Fruit fly (Drosophila melanogaster): ENCODE measurements around the gene CG11889.

dm6 chr3R:25237314-25237713 is 32.7 kb upstream of the CG11889 start, which contains the start of gene Jhbp7:
- TF ChIP-seq esg (GFP tag; conservative IDR thresholded peaks at IDR 0.05) (no peak), chinmo (GFP tag; IDR thresholded peaks at IDR 0.05; ENCODE audit: partially characterized antibody) (no peak), gsb (GFP tag; IDR thresholded peaks at IDR 0.05) (no peak), E2f2 (GFP tag; IDR thresholded peaks at IDR 0.05) (no peak), Dad (GFP tag; optimal IDR thresholded peaks at IDR 0.05) (no peak), CG8388 (GFP tag; optimal IDR thresholded peaks at IDR 0.05) (no peak), CTCF (GFP tag; optimal IDR thresholded peaks at IDR 0.05) (no peak), Dip3 (GFP tag; optimal IDR thresholded peaks at IDR 0.05) (no peak), Gug (GFP tag; IDR thresholded peaks at IDR 0.05) (no peak)
